Worm (Caenorhabditis elegans) whole organism, L4/young adult: Measurements from ENCODE around the gene hrg-6.

Experiments
- dao-5 ChIP-seq: sonication (generic microtip); optimal IDR thresholded peaks from 2 replicates; lab custom pipeline; 2016; ENCODE audit warnings: missing genotype, missing genetic modification characterization, moderate library complexity, missing compliant biosample characterization
- him-1 ChIP-seq: sonication (generic microtip); optimal IDR thresholded peaks from 2 replicates; lab custom pipeline; 2016; ENCODE audit warnings: missing genotype, missing genetic modification reagents, missing genetic modification characterization, missing compliant biosample characterization

ce11 chrIV:10985568-10986035 lies 46.8 kb upstream of the hrg-6 start, which contains the start of gene cyb-2.1:
- TF ChIP-seq him-1 (tag; lab: Kevin White, UChicago) (no peak), dao-5 (tag; lab: Kevin White, UChicago) (no peak)
